Fruit fly (Drosophila melanogaster) whole organism: ENCODE data around the gene Argk2.

Experiments used
- Dll ChIP-seq: fragments of >200 bp; optimal IDR thresholded peaks from 2 replicates; lab custom pipeline; 2017
- psq ChIP-seq: fragments of >200 bp; optimal IDR thresholded peaks from 2 replicates; lab custom pipeline; 2017

dm6 chr3L:9072731-9073385 is 25.6 kb downstream of the Argk2 start, which contains the start of the genes CG4911 and CG4942:
- TF ChIP-seq Dll (lab: Kevin White, UChicago) (no peak), psq (lab: Kevin White, UChicago) (no peak)
